Worm (Caenorhabditis elegans) whole organism, mixed stage, embryonic: Measurements from ENCODE around the gene C24H11.1.
"Not testable (repeated sequence)": the region's sequence is repeated elsewhere in the genome, so short reads cannot be mapped to it uniquely, and the experiment has no call there.

Source experiments
- ceh-39 ChIP-seq: fragments of 150-350 bp; optimal IDR thresholded peaks from 2 replicates; lab custom pipeline; 2014; ENCODE audit warnings: missing biosample characterization, missing genetic modification characterization
- ces-1 ChIP-seq: fragments of 150-350 bp; optimal IDR thresholded peaks from 2 replicates; lab custom pipeline; 2014; ENCODE audit warnings: missing biosample characterization, missing genetic modification reagents, missing genetic modification characterization
- cnd-1 ChIP-seq: fragments of 200-800 bp; sonication (Bioruptor generic); optimal IDR thresholded peaks from 2 replicates; lab custom pipeline; 2018; ENCODE audit warnings: mild to moderate bottlenecking, missing genetic modification characterization, missing compliant biosample characterization
- flh-1 ChIP-seq: fragments of 200-800 bp; sonication (Bioruptor generic); optimal IDR thresholded peaks from 2 replicates; lab custom pipeline; 2018; ENCODE audit warnings: mild to moderate bottlenecking, missing genetic modification characterization, moderate library complexity, missing compliant biosample characterization
- lin-13 ChIP-seq: fragments of 150-350 bp; optimal IDR thresholded peaks from 2 replicates; lab custom pipeline; 2014; ENCODE audit warnings: missing biosample characterization, missing genetic modification characterization
- mab-5 ChIP-seq: fragments of 150-350 bp; optimal IDR thresholded peaks from 2 replicates; lab custom pipeline; 2014; ENCODE audit warnings: missing biosample characterization, missing genetic modification characterization
- mep-1 ChIP-seq: fragments of 150-350 bp; optimal IDR thresholded peaks from 2 replicates; lab custom pipeline; 2017; ENCODE audit warnings: missing biosample characterization, missing genetic modification reagents, missing genetic modification characterization, inconsistent platforms
- nhr-12 ChIP-seq: fragments of 150-350 bp; optimal IDR thresholded peaks from 2 replicates; lab custom pipeline; 2014; ENCODE audit warnings: missing biosample characterization, missing genetic modification characterization
- nhr-76 ChIP-seq: sonication (generic microtip); optimal IDR thresholded peaks from 2 replicates; lab custom pipeline; 2017; ENCODE audit warnings: missing biosample characterization, missing genetic modification characterization
- sptf-1 ChIP-seq: sonication (generic microtip); optimal IDR thresholded peaks from 2 replicates; lab custom pipeline; 2017; ENCODE audit warnings: mild to moderate bottlenecking, missing genetic modification characterization, moderate library complexity, missing compliant biosample characterization
- unc-39 ChIP-seq: fragments of 150-350 bp; optimal IDR thresholded peaks from 2 replicates; lab custom pipeline; 2014; ENCODE audit warnings: missing biosample characterization, missing genetic modification characterization
- ztf-11 ChIP-seq: fragments of 150-350 bp; optimal IDR thresholded peaks from 2 replicates; lab custom pipeline; 2014; ENCODE audit warnings: missing biosample characterization, missing genetic modification characterization

ce11 chrIII:11787376-11787775 is at the start of gene C24H11.1:
- not testable (repeated sequence) for TF ChIP-seq ztf-11 (tag; lab: Kevin White, UChicago); nhr-12; sptf-1 (tag; lab: Kevin White, UChicago); mab-5 (tag; lab: Kevin White, UChicago); lin-13; ceh-39 (tag; lab: Kevin White, UChicago); cnd-1 (tag; lab: Kevin White, UChicago); flh-1 (GFP tag; lab: Kevin White, UChicago); mep-1 (tag; lab: Kevin White, UChicago); nhr-76 (tag; lab: Kevin White, UChicago); ces-1; unc-39 (tag; lab: Kevin White, UChicago)
